Worm (Caenorhabditis elegans): ENCODE data around the gene srd-16.

Gene srd-16

DNA sequence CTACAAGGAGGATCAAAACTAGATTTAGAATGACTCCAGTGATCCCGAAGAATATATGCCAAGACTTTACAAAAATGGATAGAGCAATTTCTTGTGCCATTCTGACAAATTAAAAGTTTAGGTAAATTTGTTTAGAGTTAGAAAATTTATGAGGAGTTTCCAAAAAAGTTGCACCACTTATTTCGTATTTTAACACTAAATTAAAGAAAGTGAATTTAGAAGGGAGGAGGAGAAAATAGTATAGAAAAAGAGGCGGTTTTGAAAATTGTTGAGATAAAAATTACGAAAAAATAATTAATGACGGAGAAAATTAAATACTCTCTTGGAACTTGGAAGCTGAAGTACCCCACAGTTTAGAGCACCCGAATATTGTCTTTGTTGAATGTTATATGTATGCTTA, 6.4 kb upstream of the srd-16 start, which contains the start of gene srd-15:
Gene srd-15 (minus strand): TSS at position 101 of the 400 bp plus-strand sequence.
- no peak for TF ChIP-seq him-1 (tag; optimal IDR thresholded peaks at IDR 0.05)
- TF ChIP-seq dao-5 (tag; optimal IDR thresholded peaks at IDR 0.05): no peak
- no peak for TF ChIP-seq W03F9.2 (tag; optimal IDR thresholded peaks at IDR 0.05)

ce11 chrV:5901833-5902232, 2.0 kb upstream of the srd-16 start, which contains the start of gene C04E6.5:
TSS of gene C04E6.5 (plus strand) at chrV:5902133.
- TF ChIP-seq him-1 (tag; optimal IDR thresholded peaks at IDR 0.05) (no peak), dao-5 (tag; optimal IDR thresholded peaks at IDR 0.05) (no peak)

- TF ChIP-seq W03F9.2 (tag; optimal IDR thresholded peaks at IDR 0.05) (no peak), dao-5 (tag; optimal IDR thresholded peaks at IDR 0.05) (no peak), him-1 (tag; optimal IDR thresholded peaks at IDR 0.05) (no peak)
Observed at ce11 chrV:5895021-5895420, 4.8 kb downstream of the srd-16 start, which contains the start of gene grd-9. TSS of gene grd-9 (plus strand) at chrV:5895321.

DNA sequence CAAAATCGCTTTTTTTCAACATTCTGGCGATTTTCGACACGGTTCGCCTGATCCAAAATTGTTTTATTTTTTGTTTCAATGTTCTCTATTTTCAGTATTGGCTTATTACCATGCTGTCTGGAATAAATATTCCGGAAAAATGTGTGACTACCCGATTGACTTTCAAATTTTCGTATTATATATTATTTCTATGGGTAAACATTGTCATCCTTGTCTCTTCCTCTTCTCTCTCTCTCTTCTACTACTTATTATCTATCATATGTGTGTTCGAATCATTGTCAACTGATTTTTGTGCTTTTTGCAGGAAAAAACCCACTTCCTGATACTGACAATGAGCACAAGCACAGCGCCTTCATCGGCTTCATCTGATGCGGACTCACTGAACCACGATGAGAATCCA, 6.8 kb downstream of the srd-16 start, which contains the start of gene C04E6.7:
Gene C04E6.7 (plus strand): TSS at position 301 of the 400 bp plus-strand sequence.
- TF ChIP-seq dao-5 (tag; optimal IDR thresholded peaks at IDR 0.05) (no peak), W03F9.2 (tag; optimal IDR thresholded peaks at IDR 0.05) (no peak), him-1 (tag; optimal IDR thresholded peaks at IDR 0.05) (no peak)

ce11 chrV:5891204-5891603, 8.6 kb downstream of the srd-16 start:
- TF ChIP-seq him-1 (tag; optimal IDR thresholded peaks at IDR 0.05): no peak
- no peak for TF ChIP-seq W03F9.2 (tag; optimal IDR thresholded peaks at IDR 0.05)
- no peak for TF ChIP-seq dao-5 (tag; optimal IDR thresholded peaks at IDR 0.05)

- no peak for TF ChIP-seq dao-5 (tag; optimal IDR thresholded peaks at IDR 0.05)
Observed at ce11 chrV:5888820-5889219, 11.0 kb downstream of the srd-16 start.

DNA sequence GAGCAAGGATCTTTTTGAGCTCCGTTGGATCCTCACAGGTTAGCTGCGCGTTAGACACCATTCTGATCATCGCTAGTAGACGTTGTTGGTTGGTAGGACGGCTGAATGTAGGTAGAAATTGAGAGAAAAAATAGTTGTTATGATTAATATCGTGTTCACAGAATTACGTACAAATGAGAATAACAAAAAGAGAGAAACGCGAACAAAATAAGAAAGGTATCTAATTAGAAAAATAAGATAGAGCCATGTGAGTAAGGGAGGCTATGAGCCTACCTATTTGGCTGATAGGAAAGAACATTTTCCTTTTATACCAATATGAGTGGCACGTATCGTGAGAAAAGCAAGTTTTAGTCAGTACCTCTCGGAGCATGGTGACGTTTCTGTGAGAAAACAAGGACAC, 16.1 kb downstream of the srd-16 start, which contains the start of gene C04E6.8:
Gene C04E6.8 (minus strand): TSS at position 101 of the 400 bp plus-strand sequence.
- TF ChIP-seq W03F9.2 (tag; optimal IDR thresholded peaks at IDR 0.05) (no peak), dao-5 (tag; optimal IDR thresholded peaks at IDR 0.05) (no peak), him-1 (tag; optimal IDR thresholded peaks at IDR 0.05) (no peak)

ce11 chrV:5882429-5882828, 17.4 kb downstream of the srd-16 start:
- TF ChIP-seq W03F9.2 (tag; optimal IDR thresholded peaks at IDR 0.05) (no peak), dao-5 (tag; optimal IDR thresholded peaks at IDR 0.05) (no peak), him-1 (tag; optimal IDR thresholded peaks at IDR 0.05) (no peak)

DNA sequence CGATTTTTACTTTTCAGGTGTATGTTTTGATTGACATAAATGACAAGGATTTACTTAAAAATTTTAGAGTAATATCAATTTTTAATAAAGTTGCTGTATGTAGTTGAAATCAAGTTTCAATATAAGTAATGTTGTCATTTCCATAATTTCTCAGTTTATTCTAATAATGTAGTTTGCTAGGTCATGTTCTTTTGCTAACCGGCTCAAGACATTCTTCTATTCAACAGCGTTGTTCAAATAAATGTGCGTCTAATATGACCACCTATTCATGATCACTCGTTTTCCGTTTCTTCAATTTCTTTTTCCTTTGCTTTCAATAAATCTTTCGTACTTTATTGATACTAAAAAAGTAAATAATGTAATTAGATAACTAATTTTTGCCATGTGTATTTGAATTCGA, 19.8 kb downstream of the srd-16 start, which contains the start of gene C02G6.3:
Gene C02G6.3 (plus strand): TSS at position 301 of the 400 bp plus-strand sequence.
- no peak for TF ChIP-seq dao-5 (tag; optimal IDR thresholded peaks at IDR 0.05)
- no peak for TF ChIP-seq W03F9.2 (tag; optimal IDR thresholded peaks at IDR 0.05)
- TF ChIP-seq him-1 (tag; optimal IDR thresholded peaks at IDR 0.05): no peak

ce11 chrV:5876966-5877365, 22.9 kb downstream of the srd-16 start:
- TF ChIP-seq dao-5 (tag; optimal IDR thresholded peaks at IDR 0.05): no peak
- no peak for TF ChIP-seq W03F9.2 (tag; optimal IDR thresholded peaks at IDR 0.05)
- TF ChIP-seq him-1 (tag; optimal IDR thresholded peaks at IDR 0.05): no peak

- TF ChIP-seq W03F9.2 (tag; optimal IDR thresholded peaks at IDR 0.05) (no peak), him-1 (tag; optimal IDR thresholded peaks at IDR 0.05) (no peak), dao-5 (tag; optimal IDR thresholded peaks at IDR 0.05) (no peak)
Observed at ce11 chrV:5871759-5872158, 28.1 kb downstream of the srd-16 start, which contains the start of gene C02G6.2. TSS of gene C02G6.2 (plus strand) at chrV:5872059.

ce11 chrV:5869227-5869626, 30.6 kb downstream of the srd-16 start, which contains the start of gene F26F12.4:
TSS of gene F26F12.4 (minus strand) at chrV:5869327.
- TF ChIP-seq him-1 (tag; optimal IDR thresholded peaks at IDR 0.05): no peak
- no peak for TF ChIP-seq W03F9.2 (tag; optimal IDR thresholded peaks at IDR 0.05)
- no peak for TF ChIP-seq dao-5 (tag; optimal IDR thresholded peaks at IDR 0.05)

DNA sequence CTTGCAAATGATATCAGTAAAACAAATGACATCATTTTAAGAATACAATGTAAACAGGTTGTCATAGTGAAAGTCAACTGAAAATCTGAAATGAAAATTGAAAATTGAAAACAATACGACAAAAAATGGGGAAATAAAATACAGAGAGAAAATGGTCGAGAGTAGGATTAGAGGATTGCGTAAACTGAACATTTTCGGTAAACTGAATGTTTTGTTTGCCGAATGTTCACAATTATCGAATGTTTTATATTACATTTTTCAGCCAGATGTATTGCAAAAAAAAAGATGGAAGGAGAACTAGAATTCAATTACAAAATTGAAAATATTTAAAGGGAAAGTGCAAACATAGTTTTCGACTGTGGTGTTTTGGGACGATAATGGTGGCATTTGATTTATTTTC, 34.8 kb downstream of the srd-16 start, which contains the start of gene F26F12.5:
Gene F26F12.5 (minus strand): TSS at position 101 of the 400 bp plus-strand sequence.
- no peak for TF ChIP-seq him-1 (tag; optimal IDR thresholded peaks at IDR 0.05)
- no peak for TF ChIP-seq dao-5 (tag; optimal IDR thresholded peaks at IDR 0.05)
- TF ChIP-seq W03F9.2 (tag; optimal IDR thresholded peaks at IDR 0.05): no peak

DNA sequence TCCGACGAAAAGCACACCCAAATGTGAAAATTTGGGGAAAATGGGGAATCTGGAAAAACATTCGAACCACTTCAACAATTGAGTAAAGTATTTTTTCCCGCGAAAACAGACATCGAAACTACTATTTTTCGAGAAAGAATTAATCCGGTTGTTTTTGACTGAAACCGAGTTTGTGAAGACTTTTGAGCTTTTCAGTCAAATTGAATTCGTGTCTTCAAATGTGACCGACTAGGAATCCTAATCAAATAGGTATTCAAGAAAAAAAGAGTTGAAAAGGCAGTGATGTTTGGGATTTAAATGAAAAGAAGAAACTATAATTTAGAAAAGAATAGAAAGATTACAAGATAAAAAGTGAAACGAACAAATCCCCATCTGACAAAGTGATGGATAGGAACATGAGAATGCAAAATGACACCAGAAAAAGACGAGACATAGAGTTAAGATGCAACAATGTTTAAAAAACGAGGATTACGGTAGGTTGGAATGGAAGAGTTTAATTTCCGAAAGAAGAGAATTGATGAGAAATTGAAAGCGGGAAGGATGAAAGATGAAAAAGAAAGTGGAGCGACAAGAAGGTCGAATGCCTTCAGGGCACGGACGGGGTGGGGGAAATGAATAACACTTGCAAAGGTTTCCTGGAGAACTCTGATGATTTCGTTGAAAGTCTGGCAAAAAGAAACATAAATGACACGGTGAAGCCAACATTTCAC, 37.2 kb downstream of the srd-16 start, which contains the start of gene F26F12.8:
Gene F26F12.8 (minus strand): TSS at position 51 of the 710 bp plus-strand sequence.
- TF ChIP-seq W03F9.2 (tag; optimal IDR thresholded peaks at IDR 0.05) (no peak), him-1 (tag; optimal IDR thresholded peaks at IDR 0.05) (no peak), dao-5 (tag; optimal IDR thresholded peaks at IDR 0.05) (no peak)
